Fruit fly (Drosophila melanogaster) whole organism, pupa: ENCODE data around the gene gry.

Source experiments
- CG12605 ChIP-seq: fragments of 200-800 bp; sonication (Bioruptor generic); IDR thresholded peaks from 2 replicates; pipeline ENCODE4 v1.3.6; 2022; ENCODE audit warnings: missing biosample characterization, missing genetic modification characterization
- rn ChIP-seq: fragments of 200-800 bp; sonication (Bioruptor generic); IDR thresholded peaks from 2 replicates; pipeline ENCODE4 v1.3.6; 2022; ENCODE audit warnings: missing biosample characterization, missing genetic modification characterization

DNA sequence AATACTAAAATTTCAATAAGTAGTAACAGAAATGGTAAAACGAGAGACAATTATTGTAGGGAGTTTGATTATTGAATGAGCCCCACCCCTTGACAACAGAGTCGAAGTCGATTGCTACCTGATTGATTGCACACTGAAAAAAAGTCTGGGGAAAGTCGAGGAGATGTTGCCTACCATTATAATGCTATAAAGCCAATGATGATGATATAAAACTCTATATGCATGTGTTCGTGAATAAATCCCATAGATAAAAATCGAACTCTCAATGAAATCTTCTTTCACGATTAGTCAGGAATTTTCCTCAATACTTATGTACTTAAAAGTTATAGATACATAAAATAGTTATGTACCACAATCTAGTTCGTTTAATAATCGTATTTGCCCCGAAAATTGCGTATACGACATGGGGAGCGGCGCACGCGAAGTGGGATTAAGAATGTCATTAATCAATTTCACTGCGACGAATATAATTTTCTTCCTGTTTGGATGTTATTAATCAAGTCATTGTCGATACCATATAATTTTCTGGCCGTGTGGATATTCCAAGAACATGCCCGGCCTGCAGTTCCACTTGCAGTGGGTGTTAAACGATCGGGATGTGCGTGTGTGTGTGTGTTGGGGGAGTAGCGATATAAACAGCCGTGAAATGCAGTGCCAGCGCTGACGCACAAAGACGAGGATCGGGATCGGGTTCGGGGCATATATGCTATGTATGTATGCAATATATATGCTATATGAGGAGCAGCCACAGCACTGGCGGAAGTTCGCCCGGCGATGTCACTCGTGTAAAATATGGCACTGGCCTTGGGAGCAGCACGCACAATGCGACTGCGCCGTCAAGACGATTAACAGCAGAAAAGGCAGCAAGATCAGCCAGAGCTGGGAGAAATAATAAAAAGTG lies 45.6 kb downstream of the gry start, which contains the start of gene CG12078:
- TF ChIP-seq rn (no peak), CG12605 (no peak)
